Worm (Caenorhabditis elegans) whole organism, L3 larva: ENCODE results near the gene T08H10.3.

Experiments used
- elt-3 ChIP-seq, 3 experiments: fragments of 150-350 bp in 1 of 3; sonication (generic microtip) in 2 of 3; optimal IDR thresholded peaks; 2 replicates in 2 of 3; 4 replicates in 1 of 3; lab custom pipeline; 2014 to 2017; ENCODE audit warnings: missing biosample characterization in 3 of 3, missing genetic modification characterization in 3 of 3
- nhr-237 ChIP-seq: fragments of 150-350 bp; optimal IDR thresholded peaks from 2 replicates; lab custom pipeline; 2014; ENCODE audit warnings: missing biosample characterization, missing genetic modification characterization
- skn-1 ChIP-seq: fragments of 150-350 bp; optimal IDR thresholded peaks from 2 replicates; lab custom pipeline; 2014; ENCODE audit warnings: missing biosample characterization, missing genetic modification characterization
- ztf-11 ChIP-seq: fragments of 150-350 bp; optimal IDR thresholded peaks from 2 replicates; lab custom pipeline; 2014; ENCODE audit warnings: missing biosample characterization, missing genetic modification characterization

DNA sequence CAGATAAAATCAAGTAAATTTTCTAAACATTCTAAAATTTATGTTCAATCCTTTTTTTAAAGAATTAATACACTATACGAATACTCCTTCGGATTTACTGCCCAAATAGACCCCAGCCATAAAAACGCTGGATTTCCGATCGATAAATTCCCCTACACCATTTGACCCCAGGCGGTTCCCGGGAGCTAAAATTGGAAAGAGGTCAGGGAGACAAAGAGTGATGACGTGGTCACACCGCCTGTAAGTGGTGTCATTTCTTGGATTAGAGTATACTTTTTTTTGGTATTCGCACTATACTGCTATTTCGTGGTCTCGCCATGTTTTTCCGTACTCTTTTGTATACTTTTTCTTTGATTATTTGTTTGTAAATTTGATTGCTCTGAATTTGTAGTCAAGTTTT is 16.7 kb downstream of the T08H10.3 start:
- TF ChIP-seq ztf-11 (tag; lab: Kevin White, UChicago) (no peak), skn-1 (tag; lab: Kevin White, UChicago) (no peak), nhr-237 (tag; lab: Kevin White, UChicago) (no peak), elt-3 (tag; optimal IDR thresholded peaks at IDR 0.05; lab: Kevin White, UChicago) (no peak)
